In the genomic region with DNA sequence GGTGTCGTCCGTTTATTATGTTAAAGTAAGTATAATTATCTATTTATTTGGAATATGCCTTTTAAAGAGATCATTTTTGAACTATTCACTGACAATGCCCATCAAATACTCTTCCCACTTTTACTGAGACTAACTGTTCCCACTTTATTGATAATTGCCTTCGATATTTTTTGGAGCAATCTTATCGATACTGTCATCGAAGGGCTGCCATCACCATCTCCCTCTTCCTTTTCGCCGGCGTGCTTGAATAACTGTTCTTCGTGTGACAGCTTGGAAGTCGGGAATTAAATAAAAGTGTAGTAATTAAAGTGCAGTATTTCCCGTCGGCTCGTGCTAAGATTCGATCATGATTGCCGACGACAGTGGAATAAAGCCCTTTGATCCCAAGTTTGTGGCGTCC, we compare ENCODE assay signal across 2 fruit fly cellular contexts.
TF ChIP-seq lines count a peak whose summit lies in the region.

Gene qin, plus strand, starts transcription at position 274 of the 400 bp plus-strand sequence.

- no peak for TF ChIP-seq CTCF in whole organism, embryonic (GFP tag; optimal IDR thresholded peaks at IDR 0.05; lab: Kevin White, UChicago)

TF ChIP-seq in whole organism, adult, 20 proteins besides CTCF, POLR2A, EP300 and RAD21:
- TF ChIP-seq ovo (GFP tag; optimal IDR thresholded peaks at IDR 0.05; lab: Kevin White, UChicago) (peak; percentile 18), cic (GFP tag; optimal IDR thresholded peaks at IDR 0.05; lab: Kevin White, UChicago) (no peak), pad (GFP tag; optimal IDR thresholded peaks at IDR 0.05; lab: Kevin White, UChicago) (peak; percentile 3), Crg-1 (GFP tag; optimal IDR thresholded peaks at IDR 0.05; lab: Kevin White, UChicago) (no peak)

TF ChIP-seq in whole organism, embryonic, 481 proteins besides CTCF, POLR2A, EP300 and RAD21:
- TF ChIP-seq Poxn (GFP tag; IDR thresholded peaks at IDR 0.05; lab: Robert Waterston, UW) (no peak), Hr78 (GFP tag; optimal IDR thresholded peaks at IDR 0.05; lab: Kevin White, UChicago) (no peak), CG10366 (GFP tag; IDR thresholded peaks at IDR 0.05; lab: Robert Waterston, UW) (no peak), hbn (GFP tag; IDR thresholded peaks at IDR 0.05; lab: Robert Waterston, UW; ENCODE audit: partially characterized antibody) (peak; percentile 40; the same call in 1 of the 2 replicates), Nf-YA (GFP tag; IDR thresholded peaks at IDR 0.05; lab: Robert Waterston, UW) (no peak), Doc3 (GFP tag; IDR thresholded peaks at IDR 0.05; lab: Robert Waterston, UW; ENCODE audit: partially characterized antibody) (0 out of 3 replicates have a peak, but pooled peaks have one; percentile 28), CG17568 (GFP tag; optimal IDR thresholded peaks at IDR 0.05; lab: Kevin White, UChicago) (no peak), CG16813 (GFP tag; IDR thresholded peaks at IDR 0.05; lab: Robert Waterston, UW; ENCODE audit: partially characterized antibody) (peak; percentile 51; the same call in 1 of the 3 replicates), org-1 (GFP tag; optimal IDR thresholded peaks at IDR 0.05; lab: Kevin White, UChicago) (no peak), stwl (tag; optimal IDR thresholded peaks at IDR 0.05; lab: Kevin White, UChicago) (peak; percentile 99), Hr51 (GFP tag; optimal IDR thresholded peaks at IDR 0.05; lab: Kevin White, UChicago) (no peak), Rx (GFP tag; IDR thresholded peaks at IDR 0.05; lab: Robert Waterston, UW) (no peak), Fer2 (tag; optimal IDR thresholded peaks at IDR 0.05; lab: Kevin White, UChicago) (no peak), CG11093 (GFP tag; IDR thresholded peaks at IDR 0.05; lab: Robert Waterston, UW) (no peak), zf30C (GFP tag; optimal IDR thresholded peaks at IDR 0.05; lab: Kevin White, UChicago) (no peak), sna (GFP tag; IDR thresholded peaks at IDR 0.05; lab: Robert Waterston, UW; ENCODE audit: partially characterized antibody) (peak; percentile 42; the same call in 1 of the 2 replicates), CG12071 (GFP tag; optimal IDR thresholded peaks at IDR 0.05; lab: Kevin White, UChicago) (no peak), CG10959 (GFP tag; IDR thresholded peaks at IDR 0.05; lab: Robert Waterston, UW) (no peak), CG8478 (optimal IDR thresholded peaks at IDR 0.05; lab: Kevin White, UChicago) (no peak), dimm (GFP tag; IDR thresholded peaks at IDR 0.05; lab: Robert Waterston, UW) (no peak), Mad (GFP tag; optimal IDR thresholded peaks at IDR 0.05; lab: Kevin White, UChicago) (no peak), tgo (GFP tag; IDR thresholded peaks at IDR 0.05; lab: Robert Waterston, UW) (no peak), Dref (GFP tag; IDR thresholded peaks at IDR 0.05; lab: Robert Waterston, UW) (peak; percentile 49), esg (GFP tag; conservative IDR thresholded peaks at IDR 0.05; lab: Robert Waterston, UW) (no peak), BEAF-32 (GFP tag; optimal IDR thresholded peaks at IDR 0.05; lab: Kevin White, UChicago) (peak; percentile 57), croc (GFP tag; conservative IDR thresholded peaks at IDR 0.05; lab: Robert Waterston, UW) (no peak), CG7745 (tag; optimal IDR thresholded peaks at IDR 0.05; lab: Kevin White, UChicago) (no peak), CG11504 (tag; optimal IDR thresholded peaks at IDR 0.05; lab: Kevin White, UChicago) (no peak), mld (GFP tag; IDR thresholded peaks at IDR 0.05; lab: Robert Waterston, UW; ENCODE audit: partially characterized antibody) (no peak), Antp (GFP tag; optimal IDR thresholded peaks at IDR 0.05; lab: Kevin White, UChicago) (no peak), chif (GFP tag; optimal IDR thresholded peaks at IDR 0.05; lab: Kevin White, UChicago) (no peak), stc (GFP tag; IDR thresholded peaks at IDR 0.05; lab: Robert Waterston, UW) (no peak), CG13287 (GFP tag; IDR thresholded peaks at IDR 0.05; lab: Robert Waterston, UW; ENCODE audit: partially characterized antibody) (peak; percentile 43; the same call in 1 of the 2 replicates), cwo (GFP tag; optimal IDR thresholded peaks at IDR 0.05; lab: Kevin White, UChicago) (no peak), amos (GFP tag; IDR thresholded peaks at IDR 0.05; lab: Robert Waterston, UW; ENCODE audit: partially characterized antibody) (peak; percentile 50; the same call in 1 of the 2 replicates), CG6854 (GFP tag; optimal IDR thresholded peaks at IDR 0.05; lab: Kevin White, UChicago) (no peak), Dll (GFP tag; IDR thresholded peaks at IDR 0.05; lab: Robert Waterston, UW; ENCODE audit: partially characterized antibody) (peak; percentile 60; the same call in 3 of the 4 replicates), CG8944 (GFP tag; optimal IDR thresholded peaks at IDR 0.05; lab: Kevin White, UChicago) (no peak), pfk (GFP tag; optimal IDR thresholded peaks at IDR 0.05; lab: Kevin White, UChicago) (no peak), ranshi (GFP tag; IDR thresholded peaks at IDR 0.05; lab: Robert Waterston, UW) (no peak), exex (tag; optimal IDR thresholded peaks at IDR 0.05; lab: Kevin White, UChicago) (no peak), ERR (GFP tag; optimal IDR thresholded peaks at IDR 0.05; lab: Kevin White, UChicago) (no peak), Atf-2 (GFP tag; optimal IDR thresholded peaks at IDR 0.05; lab: Kevin White, UChicago) (no peak), CG6791 (GFP tag; IDR thresholded peaks at IDR 0.05; lab: Robert Waterston, UW; ENCODE audit: partially characterized antibody) (0 out of 3 replicates have a peak, but pooled peaks have one; percentile 50), CG11085 (GFP tag; IDR thresholded peaks at IDR 0.05; lab: Robert Waterston, UW) (no peak), Scr (GFP tag; IDR thresholded peaks at IDR 0.05; lab: Robert Waterston, UW; ENCODE audit: partially characterized antibody) (peak; percentile 58)
